Worm (Caenorhabditis elegans) whole organism, L2 larva: ENCODE data around the gene ZK892.3.

Source experiments
- F13H6.1 ChIP-seq: sonication (generic microtip); optimal IDR thresholded peaks from 2 replicates; lab custom pipeline; 2016; ENCODE audit warnings: missing genetic modification characterization, missing compliant biosample characterization
- R02D3.7 ChIP-seq: fragments of 150-350 bp; optimal IDR thresholded peaks from 2 replicates; lab custom pipeline; 2014; ENCODE audit warnings: missing biosample characterization, missing genetic modification characterization
- aly-2 ChIP-seq: fragments of 150-350 bp; optimal IDR thresholded peaks from 2 replicates; lab custom pipeline; 2014; ENCODE audit warnings: missing biosample characterization, missing genetic modification characterization
- ama-1 ChIP-seq: fragments of 150-350 bp; optimal IDR thresholded peaks from 2 replicates; lab custom pipeline; 2018; ENCODE audit warnings: inconsistent platforms
- egl-27 ChIP-seq: sonication (generic microtip); optimal IDR thresholded peaks from 3 replicates; lab custom pipeline; 2017; ENCODE audit warnings: missing biosample characterization, missing genetic modification reagents, missing genetic modification characterization
- lin-39 ChIP-seq: fragments of 150-350 bp; optimal IDR thresholded peaks from 2 replicates; lab custom pipeline; 2014; ENCODE audit warnings: missing biosample characterization, missing genetic modification reagents, missing genetic modification characterization
- mab-5 ChIP-seq: fragments of 150-350 bp; optimal IDR thresholded peaks from 2 replicates; lab custom pipeline; 2014; ENCODE audit warnings: missing biosample characterization, missing genetic modification characterization
- peb-1 ChIP-seq: fragments of 150-350 bp; optimal IDR thresholded peaks from 2 replicates; lab custom pipeline; 2014; ENCODE audit warnings: missing biosample characterization, missing genetic modification characterization
- skn-1 ChIP-seq: sonication (generic microtip); optimal IDR thresholded peaks from 2 replicates; lab custom pipeline; 2017; ENCODE audit warnings: missing biosample characterization, missing genetic modification characterization
- sma-3 ChIP-seq: sonication (generic microtip); optimal IDR thresholded peaks from 2 replicates; lab custom pipeline; 2016; ENCODE audit warnings: missing genetic modification reagents, missing genetic modification characterization, missing compliant biosample characterization
- snpc-4 ChIP-seq: fragments of 150-350 bp; optimal IDR thresholded peaks from 2 replicates; lab custom pipeline; 2014; ENCODE audit warnings: missing biosample characterization, missing genetic modification characterization
- unc-62 ChIP-seq: fragments of 150-350 bp; optimal IDR thresholded peaks from 2 replicates; lab custom pipeline; 2014; ENCODE audit warnings: missing biosample characterization, missing genetic modification reagents, missing genetic modification characterization
- zag-1 ChIP-seq: fragments of 150-350 bp; optimal IDR thresholded peaks from 2 replicates; lab custom pipeline; 2014; ENCODE audit warnings: missing biosample characterization, missing genetic modification characterization
- ztf-4 ChIP-seq: fragments of 150-350 bp; optimal IDR thresholded peaks from 2 replicates; lab custom pipeline; 2014; ENCODE audit warnings: missing biosample characterization, missing genetic modification characterization

- TF ChIP-seq mab-5 (tag; lab: Kevin White, UChicago) = no peak
- no peak for TF ChIP-seq zag-1 (tag; lab: Kevin White, UChicago)
- TF ChIP-seq skn-1 (tag; lab: Kevin White, UChicago) = no peak
- no peak for TF ChIP-seq egl-27
- no peak for TF ChIP-seq ztf-4
- no peak for TF ChIP-seq snpc-4
- no peak for TF ChIP-seq lin-39 (tag; lab: Kevin White, UChicago)
- TF ChIP-seq unc-62 = no peak
- no peak for TF ChIP-seq R02D3.7 (tag; lab: Kevin White, UChicago)
- no peak for TF ChIP-seq sma-3 (GFP tag; lab: Kevin White, UChicago)
- no peak for TF ChIP-seq ama-1 (lab: Kevin White, UChicago)
- TF ChIP-seq aly-2 (tag; lab: Kevin White, UChicago) = no peak
- TF ChIP-seq F13H6.1 = no peak
- no peak for TF ChIP-seq peb-1 (tag; lab: Kevin White, UChicago)
Measured at ce11 chrII:10051485-10051884, 49.8 kb downstream of the ZK892.3 start.
